Worm (Caenorhabditis elegans) whole organism, L2 larva: ENCODE measurements around the gene E02H9.13.

Experiments
- R02D3.7 ChIP-seq: fragments of 150-350 bp; optimal IDR thresholded peaks from 2 replicates; lab custom pipeline; 2014; ENCODE audit warnings: missing biosample characterization, missing genetic modification characterization
- ama-1 ChIP-seq: fragments of 150-350 bp; optimal IDR thresholded peaks from 2 replicates; lab custom pipeline; 2018; ENCODE audit warnings: inconsistent platforms

ce11 chrIII:2474781-2475180 is 36.2 kb upstream of the E02H9.13 start:
- TF ChIP-seq R02D3.7 (tag; lab: Kevin White, UChicago) (no peak), ama-1 (lab: Kevin White, UChicago) (no peak)
